Fruit fly (Drosophila melanogaster): Measurements from ENCODE around the gene CG3437.

The CG3437 gene

dm6 chr3L:9435315-9435714 is 22.2 kb downstream of the CG3437 start, which contains the start of gene CG42526 (continued):
- no peak for TF ChIP-seq fd96Cb (tag; optimal IDR thresholded peaks at IDR 0.05)
- TF ChIP-seq Tbp (GFP tag; optimal IDR thresholded peaks at IDR 0.05): no peak
- TF ChIP-seq Lim3 (GFP tag; IDR thresholded peaks at IDR 0.05): no peak
- no peak for TF ChIP-seq Usf (GFP tag; optimal IDR thresholded peaks at IDR 0.05)
- no peak for TF ChIP-seq Asciz (GFP tag; optimal IDR thresholded peaks at IDR 0.05)
- peak; percentile 82 for TF ChIP-seq lilli (GFP tag; optimal IDR thresholded peaks at IDR 0.05)
- no peak for TF ChIP-seq disco-r (GFP tag; optimal IDR thresholded peaks at IDR 0.05)
- TF ChIP-seq CG3281 (GFP tag; optimal IDR thresholded peaks at IDR 0.05): no peak
- no peak for TF ChIP-seq gcm2 (GFP tag; optimal IDR thresholded peaks at IDR 0.05)
- no peak for TF ChIP-seq repo (GFP tag; optimal IDR thresholded peaks at IDR 0.05)
- TF ChIP-seq Hey (tag; optimal IDR thresholded peaks at IDR 0.05): no peak
- no peak for TF ChIP-seq ranshi (GFP tag; IDR thresholded peaks at IDR 0.05)
- peak; percentile 27 for TF ChIP-seq Mes4 (GFP tag; optimal IDR thresholded peaks at IDR 0.05)
- TF ChIP-seq CG9727 (GFP tag; optimal IDR thresholded peaks at IDR 0.05): peak; percentile 17
- TF ChIP-seq Abd-B (GFP tag; optimal IDR thresholded peaks at IDR 0.05): peak; percentile 2
- no peak for TF ChIP-seq CG2129 (GFP tag; IDR thresholded peaks at IDR 0.05; ENCODE audit: partially characterized antibody)
- TF ChIP-seq ewg (GFP tag; optimal IDR thresholded peaks at IDR 0.05): peak; percentile 19
- TF ChIP-seq CG4617 (GFP tag; optimal IDR thresholded peaks at IDR 0.05; ENCODE audit: borderline replicate concordance): peak; percentile 9
- no peak for TF ChIP-seq CG3065 (GFP tag; optimal IDR thresholded peaks at IDR 0.05)
- TF ChIP-seq chif (GFP tag; optimal IDR thresholded peaks at IDR 0.05): peak in 1 of 2 experiments; percentile 39
- no peak for TF ChIP-seq CG31441 (GFP tag; IDR thresholded peaks at IDR 0.05)
- no peak for TF ChIP-seq eve (GFP tag; optimal IDR thresholded peaks at IDR 0.05)
- TF ChIP-seq Nf-YC (tag; optimal IDR thresholded peaks at IDR 0.05): no peak
- peak; percentile 63; the same call in 1 of the 2 replicates for TF ChIP-seq Atf6 (GFP tag; IDR thresholded peaks at IDR 0.05)
- peak; percentile 30 for TF ChIP-seq CG7786 (GFP tag; optimal IDR thresholded peaks at IDR 0.05)
- TF ChIP-seq sr (GFP tag; IDR thresholded peaks at IDR 0.05): no peak
- TF ChIP-seq CG7745 (tag; optimal IDR thresholded peaks at IDR 0.05): no peak
- TF ChIP-seq wek (GFP tag; optimal IDR thresholded peaks at IDR 0.05): no peak
- no peak for TF ChIP-seq fd3F (GFP tag; optimal IDR thresholded peaks at IDR 0.05)
- TF ChIP-seq Taf1 (GFP tag; IDR thresholded peaks at IDR 0.05): no peak; the same call in 1 of the 2 replicates
- TF ChIP-seq eyg (GFP tag; optimal IDR thresholded peaks at IDR 0.05): peak; percentile 11
- no peak for TF ChIP-seq exex (tag; optimal IDR thresholded peaks at IDR 0.05)
- peak; percentile 66 for TF ChIP-seq H2.0 (GFP tag; IDR thresholded peaks at IDR 0.05)
- no peak for TF ChIP-seq CG14050 (GFP tag; IDR thresholded peaks at IDR 0.05)
- peak; percentile 70 for TF ChIP-seq ci (GFP tag; IDR thresholded peaks at IDR 0.05)
- no peak for TF ChIP-seq CG4404 (GFP tag; IDR thresholded peaks at IDR 0.05)
- TF ChIP-seq Elba2 (GFP tag; optimal IDR thresholded peaks at IDR 0.05): no peak
- no peak for TF ChIP-seq gro (GFP tag; optimal IDR thresholded peaks at IDR 0.05)
- no peak for TF ChIP-seq CG31224 (GFP tag; IDR thresholded peaks at IDR 0.05)
- TF ChIP-seq cato (GFP tag; optimal IDR thresholded peaks at IDR 0.05; ENCODE audit: borderline replicate concordance): no peak
- no peak for TF ChIP-seq yki (optimal IDR thresholded peaks at IDR 0.05)
- TF ChIP-seq CG2889 (GFP tag; IDR thresholded peaks at IDR 0.05): 0 out of 3 replicates have a peak, but pooled peaks have one; percentile 16
- no peak for TF ChIP-seq Dip2 (GFP tag; IDR thresholded peaks at IDR 0.05)
- 0 out of 3 replicates have a peak, but pooled peaks have one; percentile 5 for TF ChIP-seq CG2199 (GFP tag; IDR thresholded peaks at IDR 0.05)
- peak; percentile 34 for TF ChIP-seq CG16863 (GFP tag; optimal IDR thresholded peaks at IDR 0.05)
- no peak for TF ChIP-seq Doc2 (GFP tag; IDR thresholded peaks at IDR 0.05)
- TF ChIP-seq CG17186 (GFP tag; optimal IDR thresholded peaks at IDR 0.05): peak; percentile 96
- no peak for TF ChIP-seq NK7.1 (GFP tag; optimal IDR thresholded peaks at IDR 0.05)
- TF ChIP-seq CoRest (tag; optimal IDR thresholded peaks at IDR 0.05): peak; percentile 35
- TF ChIP-seq CG4854 (GFP tag; optimal IDR thresholded peaks at IDR 0.05): peak; percentile 34
- TF ChIP-seq ttk (GFP tag; IDR thresholded peaks at IDR 0.05): peak; percentile 12; the same call in 1 of the 2 replicates
- peak; percentile 3 for TF ChIP-seq CG13424 (tag; optimal IDR thresholded peaks at IDR 0.05)
